Fruit fly (Drosophila melanogaster): ENCODE measurements around the gene 825-Oak.
"Not testable (repeated sequence)": the region's sequence is repeated elsewhere in the genome, so short reads cannot be mapped to it uniquely, and the experiment has no call there.

The 825-Oak gene

DNA sequence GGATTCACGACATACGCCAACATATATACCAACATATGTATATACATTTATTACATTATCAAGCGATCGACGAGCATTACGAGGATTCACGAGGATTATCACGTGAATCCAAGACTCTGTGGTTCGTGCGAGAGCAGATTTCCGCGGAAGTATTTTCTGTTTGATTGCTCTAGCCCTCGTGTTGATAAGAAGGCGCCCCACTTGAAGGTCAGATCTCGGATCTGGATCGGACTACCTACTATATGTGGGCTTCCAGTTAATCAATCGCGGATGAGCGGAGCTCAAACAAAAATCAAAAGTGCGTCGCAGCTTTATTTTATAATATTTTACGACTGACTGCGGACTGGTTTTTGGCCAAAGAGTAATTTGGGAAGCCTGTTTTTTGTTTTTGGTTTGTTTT is 22.9 kb upstream of the 825-Oak start:
- TF ChIP-seq HLH106 (tag; optimal IDR thresholded peaks at IDR 0.05) = no peak
- no peak for TF ChIP-seq ey (GFP tag; optimal IDR thresholded peaks at IDR 0.05)
- no peak for TF ChIP-seq Mio (GFP tag; optimal IDR thresholded peaks at IDR 0.05)
- no peak for TF ChIP-seq usp (GFP tag; optimal IDR thresholded peaks at IDR 0.05)
- TF ChIP-seq Hr78 (GFP tag; optimal IDR thresholded peaks at IDR 0.05) = no peak
- no peak for TF ChIP-seq CG9705 (GFP tag; optimal IDR thresholded peaks at IDR 0.05)
- TF ChIP-seq Sp1 (GFP tag; optimal IDR thresholded peaks at IDR 0.05) = no peak
- TF ChIP-seq GATAd (GFP tag; optimal IDR thresholded peaks at IDR 0.05) = no peak
- no peak for TF ChIP-seq dl (GFP tag; optimal IDR thresholded peaks at IDR 0.05; ENCODE audit: insufficient read depth in 1 of 2, partially characterized antibody in 2 of 2)
- TF ChIP-seq CG32264 (GFP tag; optimal IDR thresholded peaks at IDR 0.05) = no peak
- no peak for TF ChIP-seq br (GFP tag; optimal IDR thresholded peaks at IDR 0.05)
- TF ChIP-seq Hnf4 (GFP tag; optimal IDR thresholded peaks at IDR 0.05) = no peak
- TF ChIP-seq Myc (optimal IDR thresholded peaks at IDR 0.05) = no peak
- no peak for TF ChIP-seq sage (GFP tag; optimal IDR thresholded peaks at IDR 0.05)
- no peak for TF ChIP-seq Jra (GFP tag; optimal IDR thresholded peaks at IDR 0.05)
- TF ChIP-seq rgr (GFP tag; optimal IDR thresholded peaks at IDR 0.05) = no peak

DNA sequence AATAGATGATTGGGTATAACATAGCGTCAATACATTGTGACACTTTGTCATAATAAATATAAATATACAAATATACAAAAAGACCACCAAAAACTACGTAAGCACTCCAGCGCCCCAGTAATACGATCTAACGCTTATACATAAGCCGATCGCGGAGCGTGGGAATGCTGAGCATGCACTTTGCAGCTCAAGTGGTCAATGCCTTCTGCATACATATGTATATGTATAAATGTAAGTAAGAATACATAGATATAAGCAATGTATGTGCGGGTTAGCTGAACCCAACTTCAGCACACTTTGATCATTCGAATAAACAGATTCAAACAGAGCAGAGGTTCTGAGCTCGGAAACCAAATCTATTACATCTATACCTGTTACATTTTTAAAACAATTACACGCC is 15.2 kb upstream of the 825-Oak start, which contains the start of gene CG32212:
TSS of gene CG32212 (plus strand) at position 301 of the 400 bp plus-strand sequence.
- TF ChIP-seq Sp1 (GFP tag; optimal IDR thresholded peaks at IDR 0.05); dsf (GFP tag; optimal IDR thresholded peaks at IDR 0.05; ENCODE audit: borderline replicate concordance); jim (GFP tag; optimal IDR thresholded peaks at IDR 0.05): not testable (repeated sequence)

DNA sequence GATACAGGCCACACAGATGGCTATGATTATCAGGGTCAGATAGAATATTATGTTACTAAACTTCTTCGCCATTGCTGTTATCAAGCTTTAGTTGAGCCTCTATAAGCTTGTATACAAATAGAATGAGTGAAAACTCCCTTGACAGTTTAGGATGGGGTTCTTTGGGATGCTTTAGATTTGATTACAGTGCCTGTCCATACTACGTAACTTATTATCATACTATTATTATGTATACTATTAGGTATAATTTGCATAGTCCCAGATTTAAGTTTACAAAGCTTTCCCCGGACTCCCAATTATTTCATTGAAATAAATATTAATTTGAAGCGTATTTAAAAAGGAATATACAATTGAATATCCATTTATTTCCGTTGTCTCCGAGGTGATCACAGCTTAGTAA is 14.4 kb upstream of the 825-Oak start, which contains the start of gene brv1:
TSS of gene brv1 (minus strand) at position 101 of the 400 bp plus-strand sequence.
- TF ChIP-seq CrebA (GFP tag; optimal IDR thresholded peaks at IDR 0.05; ENCODE audit: borderline replicate concordance) (no peak), dsf (GFP tag; optimal IDR thresholded peaks at IDR 0.05; ENCODE audit: borderline replicate concordance) (no peak)

DNA sequence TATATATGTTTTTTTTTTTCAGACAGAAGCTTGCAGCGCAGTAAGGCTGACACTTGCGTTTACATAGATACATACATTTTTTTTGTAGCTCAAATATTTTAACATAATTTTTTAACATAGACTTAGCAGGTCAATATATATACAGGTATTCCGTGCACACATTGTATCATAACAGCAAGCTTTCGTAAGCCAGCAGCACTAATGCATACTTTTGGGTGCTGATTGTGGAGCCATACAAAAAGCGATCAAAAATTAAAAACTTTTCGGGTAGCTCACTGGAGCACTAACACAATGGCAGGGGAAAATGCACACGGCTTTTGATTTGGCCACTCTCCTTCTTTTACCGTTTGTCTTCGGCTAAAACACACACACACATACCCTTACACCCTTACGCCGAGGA is 11.0 kb upstream of the 825-Oak start:
- no peak for TF ChIP-seq Hr83 (GFP tag; optimal IDR thresholded peaks at IDR 0.05; ENCODE audit: poor library complexity, severe bottlenecking)
- no peak for TF ChIP-seq Jra (GFP tag; optimal IDR thresholded peaks at IDR 0.05)
- TF ChIP-seq CrebA (GFP tag; optimal IDR thresholded peaks at IDR 0.05; ENCODE audit: borderline replicate concordance) = no peak
- peak; percentile 94 for TF ChIP-seq Dif (GFP tag; optimal IDR thresholded peaks at IDR 0.05; ENCODE audit: partially characterized antibody)
- TF ChIP-seq dsf (GFP tag; optimal IDR thresholded peaks at IDR 0.05; ENCODE audit: borderline replicate concordance) = no peak
- peak; percentile 55 for TF ChIP-seq Myc (optimal IDR thresholded peaks at IDR 0.05)
- peak in 1 of 2 experiments; percentile 42 for TF ChIP-seq dl (GFP tag; optimal IDR thresholded peaks at IDR 0.05; ENCODE audit: insufficient read depth in 1 of 2, partially characterized antibody in 2 of 2)
- TF ChIP-seq Vsx2 (GFP tag; optimal IDR thresholded peaks at IDR 0.05; ENCODE audit: partially characterized antibody) = peak; percentile 70

DNA sequence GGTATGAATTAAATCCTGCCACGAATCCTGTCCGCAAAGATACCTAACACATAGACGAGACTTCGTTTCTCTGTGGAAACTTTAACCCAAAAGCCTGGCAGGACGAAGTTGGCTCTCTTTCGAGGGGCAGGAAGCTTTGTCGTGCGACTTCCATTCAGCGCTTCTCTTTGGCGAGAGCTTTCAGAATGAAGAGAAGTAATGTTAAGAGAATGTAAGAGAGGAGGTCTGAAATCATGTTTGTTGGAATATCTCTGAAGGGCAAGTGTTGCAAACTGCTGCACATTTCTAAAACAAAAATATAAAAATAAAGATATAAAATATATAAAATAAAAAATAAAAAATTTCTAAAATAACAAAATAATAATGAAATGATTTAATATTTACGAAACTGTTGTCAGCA is 10.0 kb upstream of the 825-Oak start:
- TF ChIP-seq Hr83 (GFP tag; optimal IDR thresholded peaks at IDR 0.05; ENCODE audit: poor library complexity, severe bottlenecking) (no peak), Dfd (GFP tag; optimal IDR thresholded peaks at IDR 0.05) (no peak), br (GFP tag; optimal IDR thresholded peaks at IDR 0.05) (no peak), h (GFP tag; optimal IDR thresholded peaks at IDR 0.05) (no peak), tai (GFP tag; optimal IDR thresholded peaks at IDR 0.05) (no peak), psq (GFP tag; optimal IDR thresholded peaks at IDR 0.05) (no peak), Hr78 (GFP tag; optimal IDR thresholded peaks at IDR 0.05) (no peak), Abd-B (GFP tag; optimal IDR thresholded peaks at IDR 0.05) (no peak), dl (GFP tag; optimal IDR thresholded peaks at IDR 0.05; ENCODE audit: insufficient read depth in 1 of 2, partially characterized antibody in 2 of 2) (no peak), N (GFP tag; optimal IDR thresholded peaks at IDR 0.05) (no peak), CG9705 (GFP tag; optimal IDR thresholded peaks at IDR 0.05) (no peak), CrebA (GFP tag; optimal IDR thresholded peaks at IDR 0.05; ENCODE audit: borderline replicate concordance) (no peak), GATAd (GFP tag; optimal IDR thresholded peaks at IDR 0.05) (no peak), HLH106 (tag; optimal IDR thresholded peaks at IDR 0.05) (no peak), ey (GFP tag; optimal IDR thresholded peaks at IDR 0.05) (no peak), rgr (GFP tag; optimal IDR thresholded peaks at IDR 0.05) (no peak), fru (GFP tag; optimal IDR thresholded peaks at IDR 0.05) (no peak), sage (GFP tag; optimal IDR thresholded peaks at IDR 0.05) (no peak)

All from whole organism, wandering third instar larva.